Fruit fly (Drosophila melanogaster): ENCODE results near the gene CG42654.

The CG42654 gene

DNA sequence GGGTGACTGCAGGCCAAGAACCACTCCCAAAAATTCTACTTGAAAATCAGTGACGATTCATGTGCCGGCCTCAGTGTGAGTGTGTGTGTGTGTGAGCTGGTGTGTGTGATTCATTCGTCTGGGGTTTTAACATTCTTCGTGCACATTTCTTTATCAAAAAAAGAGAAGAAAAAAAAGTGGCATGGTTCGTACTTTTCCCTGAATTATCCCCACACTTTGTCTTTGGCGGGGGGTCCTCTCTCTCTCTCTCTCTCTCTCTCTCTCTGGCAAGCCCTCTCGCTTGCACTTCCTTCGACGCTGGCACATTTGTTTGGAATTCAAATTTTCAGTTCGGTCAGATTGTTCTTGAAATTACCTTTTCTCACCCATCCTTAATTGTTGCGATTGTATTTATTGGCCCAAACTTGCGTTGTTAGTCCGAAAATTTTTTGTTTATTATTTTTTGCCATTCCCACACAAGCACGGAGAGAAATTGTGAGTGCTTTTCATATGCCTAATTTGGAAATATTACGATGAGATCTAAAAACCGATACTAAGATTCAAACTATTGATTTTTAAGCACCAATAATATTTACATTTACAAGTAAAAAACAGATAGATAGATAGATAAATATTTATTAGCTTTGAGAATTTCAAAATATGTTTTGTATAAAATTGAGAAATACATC is 25.1 kb downstream of the CG42654 start (continued):
- peak; percentile 33 for TF ChIP-seq Lpt (GFP tag; optimal IDR thresholded peaks at IDR 0.05)
- no peak for TF ChIP-seq CG1621 (tag; optimal IDR thresholded peaks at IDR 0.05)
- peak; percentile 33 for TF ChIP-seq Blimp-1 (GFP tag; optimal IDR thresholded peaks at IDR 0.05)
- TF ChIP-seq ss (GFP tag; optimal IDR thresholded peaks at IDR 0.05), result peak; percentile 45 to 55
- peak in 1 of 2 experiments; percentile 27 for TF ChIP-seq salr (GFP tag; optimal IDR thresholded peaks at IDR 0.05)
- no peak for TF ChIP-seq CG8632 (GFP tag; optimal IDR thresholded peaks at IDR 0.05)
- TF ChIP-seq dsx (GFP tag; optimal IDR thresholded peaks at IDR 0.05; ENCODE audit: poor library complexity, severe bottlenecking), result peak; percentile 82
- TF ChIP-seq CG3032 (tag; optimal IDR thresholded peaks at IDR 0.05), result no peak
- TF ChIP-seq CG11294 (GFP tag; IDR thresholded peaks at IDR 0.05), result no peak
- no peak for TF ChIP-seq Eip93F (GFP tag; optimal IDR thresholded peaks at IDR 0.05)
- TF ChIP-seq Hr38 (GFP tag; optimal IDR thresholded peaks at IDR 0.05), result no peak
- TF ChIP-seq eg (GFP tag; IDR thresholded peaks at IDR 0.05), result no peak; the same call in 2 of the 3 replicates
- peak; percentile 32 for TF ChIP-seq CG16779 (tag; optimal IDR thresholded peaks at IDR 0.05)
- peak; percentile 36 for TF ChIP-seq OdsH (GFP tag; optimal IDR thresholded peaks at IDR 0.05)
- no peak for TF ChIP-seq Sox15 (GFP tag; optimal IDR thresholded peaks at IDR 0.05)
- TF ChIP-seq Met (GFP tag; optimal IDR thresholded peaks at IDR 0.05), result peak; percentile 30
- TF ChIP-seq acj6 (GFP tag; optimal IDR thresholded peaks at IDR 0.05), result peak; percentile 8
- no peak for TF ChIP-seq CG6276 (GFP tag; optimal IDR thresholded peaks at IDR 0.05)
- TF ChIP-seq Eip78C (GFP tag), result peak; percentile 82
- no peak for TF ChIP-seq CG9139 (GFP tag; optimal IDR thresholded peaks at IDR 0.05)
- TF ChIP-seq CG15336 (GFP tag; IDR thresholded peaks at IDR 0.05), result 0 out of 2 replicates have a peak, but pooled peaks have one; percentile 10
- TF ChIP-seq topi (GFP tag; optimal IDR thresholded peaks at IDR 0.05), result peak; percentile 35
- peak; percentile 17 for TF ChIP-seq CG7368 (GFP tag; optimal IDR thresholded peaks at IDR 0.05)
- peak; percentile 73; the same call in 2 of the 3 replicates for TF ChIP-seq CG6163 (GFP tag; IDR thresholded peaks at IDR 0.05)
- TF ChIP-seq achi (GFP tag; optimal IDR thresholded peaks at IDR 0.05), result no peak
- TF ChIP-seq Ets21C (GFP tag; optimal IDR thresholded peaks at IDR 0.05), result no peak
- TF ChIP-seq fd85E (GFP tag; optimal IDR thresholded peaks at IDR 0.05), result no peak
- TF ChIP-seq svp (GFP tag), result peak; percentile 38
- TF ChIP-seq net (GFP tag; optimal IDR thresholded peaks at IDR 0.05), result peak; percentile 3
- no peak for TF ChIP-seq dac (GFP tag; optimal IDR thresholded peaks at IDR 0.05)
- peak; percentile 35 for TF ChIP-seq Hr39 (GFP tag; optimal IDR thresholded peaks at IDR 0.05)
- TF ChIP-seq fkh (GFP tag; optimal IDR thresholded peaks at IDR 0.05), result no peak
- TF ChIP-seq CG32006 (GFP tag; optimal IDR thresholded peaks at IDR 0.05), result peak; percentile 16
- TF ChIP-seq CG31627 (GFP tag; optimal IDR thresholded peaks at IDR 0.05), result peak; percentile 30
- peak; percentile 34 for TF ChIP-seq lz (GFP tag; optimal IDR thresholded peaks at IDR 0.05)
- peak; percentile 11 for TF ChIP-seq CG10669 (GFP tag; optimal IDR thresholded peaks at IDR 0.05)
- TF ChIP-seq CG6792 (GFP tag; optimal IDR thresholded peaks at IDR 0.05), result no peak
- TF ChIP-seq CG6808 (GFP tag; optimal IDR thresholded peaks at IDR 0.05), result no peak
- no peak for TF ChIP-seq fd59A (GFP tag; optimal IDR thresholded peaks at IDR 0.05)
- peak; percentile 33 for TF ChIP-seq Sox14 (GFP tag; optimal IDR thresholded peaks at IDR 0.05)
- TF ChIP-seq Gug (GFP tag; IDR thresholded peaks at IDR 0.05), result no peak
- peak; percentile 5 for TF ChIP-seq cyc (GFP tag; optimal IDR thresholded peaks at IDR 0.05)
- TF ChIP-seq spab (GFP tag; optimal IDR thresholded peaks at IDR 0.05), result no peak

All from whole organism, prepupa.